Fruit fly (Drosophila melanogaster) whole organism, embryonic: ENCODE results near the gene CG31211.

Source experiments
- Nf-YB ChIP-seq: fragments of 200-800 bp; sonication (Bioruptor generic); optimal IDR thresholded peaks from 3 replicates; lab custom pipeline; 2019; ENCODE audit warnings: missing biosample characterization, mild to moderate bottlenecking, missing genetic modification characterization, moderate library complexity
- Ravus ChIP-seq: fragments of 200-800 bp; sonication (Bioruptor generic); IDR thresholded peaks from 2 replicates; pipeline ENCODE4 v1.3.6; 2022; ENCODE audit warnings: missing biosample characterization, missing genetic modification characterization
- amos ChIP-seq: fragments of 200-800 bp; sonication (Bioruptor generic); IDR thresholded peaks from 2 replicates; pipeline ENCODE4 v1.3.6; 2022; ENCODE audit warnings: missing biosample characterization, missing genetic modification characterization; ENCODE audit not compliant: partially characterized antibody
- h ChIP-seq: fragments of >200 bp; optimal IDR thresholded peaks from 2 replicates; lab custom pipeline; 2017

- TF ChIP-seq amos (GFP tag; lab: Robert Waterston, UW), result no peak
- no peak for TF ChIP-seq Nf-YB (GFP tag; lab: Kevin White, UChicago)
- no peak for TF ChIP-seq Ravus
- no peak for TF ChIP-seq h (lab: Kevin White, UChicago)
These were observed 27.8 kb downstream of the CG31211 start for dm6 chr3R:11977336-11977678.
